Worm (Caenorhabditis elegans) whole organism, late embryonic: ENCODE measurements around the gene F38B2.6.

Source experiments
- C08G9.2 ChIP-seq: sonication (generic microtip); optimal IDR thresholded peaks from 2 replicates; lab custom pipeline; 2016; ENCODE audit warnings: mild to moderate bottlenecking, missing genetic modification characterization, moderate library complexity, missing compliant biosample characterization
- C38D4.7 ChIP-seq: fragments of 200-800 bp; sonication (Bioruptor generic); optimal IDR thresholded peaks from 2 replicates; lab custom pipeline; 2018; ENCODE audit warnings: mild to moderate bottlenecking, missing genetic modification characterization, moderate library complexity, missing compliant biosample characterization
- ama-1 ChIP-seq: fragments of 150-350 bp; optimal IDR thresholded peaks from 2 replicates; lab custom pipeline; 2014
- che-1 ChIP-seq: sonication (generic microtip); optimal IDR thresholded peaks from 2 replicates; lab custom pipeline; 2016; ENCODE audit warnings: mild to moderate bottlenecking, missing genetic modification characterization, missing compliant biosample characterization
- dve-1 ChIP-seq: sonication (generic microtip); optimal IDR thresholded peaks from 2 replicates; lab custom pipeline; 2017; ENCODE audit warnings: antibody characterized with exemption, mild to moderate bottlenecking, missing genetic modification characterization, missing compliant biosample characterization
- ets-4 ChIP-seq: sonication (generic microtip); optimal IDR thresholded peaks from 2 replicates; lab custom pipeline; 2016; ENCODE audit warnings: missing genetic modification characterization, missing compliant biosample characterization
- lin-11 ChIP-seq: fragments of 200-800 bp; sonication (Bioruptor generic); optimal IDR thresholded peaks from 2 replicates; lab custom pipeline; 2018; ENCODE audit warnings: mild to moderate bottlenecking, missing genetic modification characterization, missing compliant biosample characterization
- madf-2 ChIP-seq: sonication (generic microtip); optimal IDR thresholded peaks from 2 replicates; lab custom pipeline; 2017; ENCODE audit warnings: missing genetic modification characterization, missing compliant biosample characterization
- pqm-1 ChIP-seq: sonication (generic microtip); optimal IDR thresholded peaks from 2 replicates; lab custom pipeline; 2016; ENCODE audit warnings: missing genetic modification characterization, missing compliant biosample characterization
- rnt-1 ChIP-seq: sonication (generic microtip); optimal IDR thresholded peaks from 2 replicates; lab custom pipeline; 2016; ENCODE audit warnings: missing genetic modification characterization, missing compliant biosample characterization
- tbx-2 ChIP-seq: sonication (generic microtip); optimal IDR thresholded peaks from 2 replicates; lab custom pipeline; 2016; ENCODE audit warnings: missing genetic modification characterization, missing compliant biosample characterization
- unc-42 ChIP-seq: sonication (generic microtip); optimal IDR thresholded peaks from 2 replicates; lab custom pipeline; 2016; ENCODE audit warnings: missing genotype, missing genetic modification characterization, missing compliant biosample characterization
- zip-5 ChIP-seq: sonication (generic microtip); optimal IDR thresholded peaks from 2 replicates; lab custom pipeline; 2016; ENCODE audit warnings: missing genetic modification characterization, missing compliant biosample characterization
- ztf-16 ChIP-seq: sonication (generic microtip); optimal IDR thresholded peaks from 2 replicates; lab custom pipeline; 2017; ENCODE audit warnings: missing genetic modification characterization, missing compliant biosample characterization

DNA sequence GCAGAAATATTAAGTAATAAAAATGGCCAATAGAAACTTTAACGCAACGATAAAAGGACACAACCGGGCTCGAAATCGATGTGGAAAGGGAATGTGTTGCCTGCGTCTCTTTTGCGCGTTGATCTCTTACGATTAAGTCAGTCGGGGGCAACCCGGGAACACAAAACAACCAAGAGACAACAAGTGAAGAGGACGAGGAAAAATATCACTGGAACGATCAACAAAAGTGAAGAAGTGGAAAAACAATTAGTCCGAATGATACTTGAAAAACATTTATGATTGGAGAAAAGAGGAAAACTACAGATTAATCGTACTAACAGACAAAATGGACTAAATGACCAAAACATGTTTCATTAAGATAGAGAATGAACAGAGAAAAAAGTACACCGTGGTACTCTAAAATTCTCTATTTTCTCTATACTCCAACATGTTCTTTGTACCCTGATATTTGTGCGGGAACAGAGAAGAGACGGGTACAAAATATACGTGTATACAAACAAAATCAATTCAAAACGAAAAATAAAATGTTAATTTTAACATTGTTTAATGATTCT, 29.3 kb upstream of the F38B2.6 start, which contains the start of gene F08G12.5:
- TF ChIP-seq che-1 (no peak), C38D4.7 (GFP tag; lab: Kevin White, UChicago) (no peak), lin-11 (tag; lab: Kevin White, UChicago) (no peak), ama-1 (lab: Kevin White, UChicago) (no peak), madf-2 (no peak), rnt-1 (tag; lab: Kevin White, UChicago) (no peak), unc-42 (no peak), ztf-16 (no peak), C08G9.2 (tag; lab: Kevin White, UChicago) (no peak), tbx-2 (tag; lab: Kevin White, UChicago) (no peak), ets-4 (no peak), pqm-1 (tag; lab: Kevin White, UChicago) (no peak), zip-5 (no peak), dve-1 (no peak)
